Fruit fly (Drosophila melanogaster): ENCODE measurements around the gene E2f1.

E2f1 gene

DNA sequence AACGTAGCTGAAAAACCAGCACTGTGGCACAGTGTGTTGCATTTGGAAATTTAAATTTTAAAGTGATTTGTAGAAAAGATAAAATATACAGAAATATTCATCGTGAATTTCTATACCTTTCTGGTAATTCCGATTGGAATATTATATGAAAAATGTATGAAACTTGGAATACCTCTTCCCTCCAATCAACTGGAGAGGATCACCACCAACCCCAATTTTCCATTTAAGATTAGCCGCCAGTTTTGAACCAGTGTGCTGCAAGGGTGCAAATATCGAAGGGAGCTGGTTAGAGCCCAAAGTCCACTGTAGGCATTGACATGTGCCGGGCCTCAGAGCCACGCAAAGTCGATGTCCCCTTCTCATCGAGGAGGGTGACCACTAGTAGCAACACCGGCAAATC lies 17.5 kb downstream of the E2f1 start (continued):
- TF ChIP-seq CG9139 (GFP tag; optimal IDR thresholded peaks at IDR 0.05) (peak; percentile 1), esn (GFP tag; optimal IDR thresholded peaks at IDR 0.05) (peak; percentile 21), Hr39 (GFP tag; optimal IDR thresholded peaks at IDR 0.05) (peak; percentile 35), Lpt (GFP tag; optimal IDR thresholded peaks at IDR 0.05) (no peak), CG3919 (GFP tag; optimal IDR thresholded peaks at IDR 0.05) (peak; percentile 52), CG8319 (GFP tag; optimal IDR thresholded peaks at IDR 0.05) (no peak), Blimp-1 (GFP tag; optimal IDR thresholded peaks at IDR 0.05) (no peak), CG1621 (tag; optimal IDR thresholded peaks at IDR 0.05) (no peak), Eip93F (GFP tag; optimal IDR thresholded peaks at IDR 0.05) (no peak), CG8632 (GFP tag; optimal IDR thresholded peaks at IDR 0.05) (peak; percentile 31), svp (GFP tag) (peak; percentile 86), CG11294 (GFP tag; IDR thresholded peaks at IDR 0.05) (no peak), CG3032 (tag; optimal IDR thresholded peaks at IDR 0.05) (peak; percentile 44), Smox (GFP tag; optimal IDR thresholded peaks at IDR 0.05) (no peak), Eip78C (GFP tag) (peak; percentile 65), CG6276 (GFP tag; optimal IDR thresholded peaks at IDR 0.05) (no peak), acj6 (GFP tag; optimal IDR thresholded peaks at IDR 0.05) (peak; percentile 54), net (GFP tag; optimal IDR thresholded peaks at IDR 0.05) (peak; percentile 24), cyc (GFP tag; optimal IDR thresholded peaks at IDR 0.05) (no peak), Met (GFP tag; optimal IDR thresholded peaks at IDR 0.05) (peak; percentile 50), CG31627 (GFP tag; optimal IDR thresholded peaks at IDR 0.05) (peak; percentile 41), Sox102F (GFP tag; optimal IDR thresholded peaks at IDR 0.05) (no peak), CG8119 (GFP tag; IDR thresholded peaks at IDR 0.05) (0 out of 3 replicates have a peak, but pooled peaks have one; percentile 19), ss (GFP tag; optimal IDR thresholded peaks at IDR 0.05) (peak; percentile 45 to 50), topi (GFP tag; optimal IDR thresholded peaks at IDR 0.05) (peak; percentile 40), Eip75B (GFP tag; optimal IDR thresholded peaks at IDR 0.05) (peak; percentile 39), spab (GFP tag; optimal IDR thresholded peaks at IDR 0.05) (peak; percentile 43), fd59A (GFP tag; optimal IDR thresholded peaks at IDR 0.05) (peak; percentile 10), CG6792 (GFP tag; optimal IDR thresholded peaks at IDR 0.05) (peak; percentile 18), Sox14 (GFP tag; optimal IDR thresholded peaks at IDR 0.05) (peak; percentile 40), Ets21C (GFP tag; optimal IDR thresholded peaks at IDR 0.05) (no peak)

DNA sequence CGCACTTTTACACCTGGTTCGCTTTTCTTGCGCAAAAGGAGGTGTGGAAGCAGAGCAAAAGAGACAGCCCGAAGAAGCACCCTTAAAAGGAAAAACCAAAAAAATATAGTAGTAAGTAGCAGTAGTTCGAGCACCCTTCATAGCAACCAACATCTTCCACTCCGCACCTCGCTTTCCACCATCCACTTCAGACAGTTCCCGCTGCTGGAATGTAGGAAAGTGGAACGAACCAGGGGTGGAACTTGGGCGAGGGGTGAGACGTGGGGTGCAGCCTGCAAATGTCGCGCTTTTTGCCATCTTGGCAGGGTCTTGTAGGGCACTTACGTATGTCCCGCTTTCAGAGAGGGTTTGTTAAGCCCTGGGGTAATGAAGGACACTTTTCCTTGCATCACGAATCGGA lies 18.4 kb downstream of the E2f1 start:
- no peak for TF ChIP-seq CG3032 (tag; optimal IDR thresholded peaks at IDR 0.05)
- TF ChIP-seq Eip78C (GFP tag), result peak; percentile 50
- TF ChIP-seq CG6854 (GFP tag; optimal IDR thresholded peaks at IDR 0.05), result no peak
- 0 out of 3 replicates have a peak, but pooled peaks have one; percentile 24 for TF ChIP-seq CG6163 (GFP tag; IDR thresholded peaks at IDR 0.05)

DNA sequence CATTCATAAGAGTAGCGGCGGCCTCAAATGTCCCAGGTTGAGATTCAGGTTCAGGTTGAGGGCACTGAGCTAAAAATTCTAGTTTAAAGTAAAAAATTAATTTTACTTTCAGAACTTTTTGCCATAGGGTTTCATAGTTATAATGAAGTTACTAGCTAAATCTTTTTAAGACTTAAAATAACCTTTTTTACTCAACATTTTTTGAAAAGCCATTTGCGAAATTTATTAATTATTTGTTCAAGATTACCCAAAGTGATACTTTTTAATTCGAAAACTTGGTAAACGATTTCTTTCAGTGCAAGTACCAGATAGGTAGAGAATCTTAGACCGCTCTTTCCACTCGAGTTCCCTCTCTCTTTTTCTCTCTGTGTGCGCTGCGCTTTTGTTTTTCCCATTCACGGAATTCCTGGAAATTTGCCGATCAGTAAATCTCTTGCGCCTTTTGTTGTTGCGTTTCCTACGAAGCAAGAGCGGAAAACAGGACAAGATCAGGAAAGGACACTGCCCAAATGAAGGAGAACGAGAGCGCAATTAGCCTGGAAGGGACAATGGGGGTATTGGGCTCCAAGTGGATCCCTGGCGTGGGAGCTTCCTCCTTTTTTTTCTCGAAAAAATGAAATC lies 19.0 kb downstream of the E2f1 start:
- peak; percentile 93 for TF ChIP-seq CG3919 (GFP tag; optimal IDR thresholded peaks at IDR 0.05)
- TF ChIP-seq CG31627 (GFP tag; optimal IDR thresholded peaks at IDR 0.05), result peak; percentile 84
- peak; percentile 92 for TF ChIP-seq Ets96B (tag; optimal IDR thresholded peaks at IDR 0.05)
- peak; percentile 86 for TF ChIP-seq CG8632 (GFP tag; optimal IDR thresholded peaks at IDR 0.05)
- TF ChIP-seq CG7368 (GFP tag; optimal IDR thresholded peaks at IDR 0.05), result peak; percentile 79
- TF ChIP-seq CG3032 (tag; optimal IDR thresholded peaks at IDR 0.05), result peak; percentile 94
- TF ChIP-seq CG8319 (GFP tag; optimal IDR thresholded peaks at IDR 0.05), result peak; percentile 80
- no peak for TF ChIP-seq Hr38 (GFP tag; optimal IDR thresholded peaks at IDR 0.05)
- TF ChIP-seq CG11294 (GFP tag; IDR thresholded peaks at IDR 0.05), result no peak
- peak; percentile 56 for TF ChIP-seq CG6276 (GFP tag; optimal IDR thresholded peaks at IDR 0.05)
- TF ChIP-seq esn (GFP tag; optimal IDR thresholded peaks at IDR 0.05), result peak; percentile 92
- peak; percentile 91 for TF ChIP-seq Met (GFP tag; optimal IDR thresholded peaks at IDR 0.05)
- TF ChIP-seq pdm3 (GFP tag; optimal IDR thresholded peaks at IDR 0.05), result peak; percentile 88
- TF ChIP-seq CG9139 (GFP tag; optimal IDR thresholded peaks at IDR 0.05), result peak; percentile 88
- TF ChIP-seq Hr39 (GFP tag; optimal IDR thresholded peaks at IDR 0.05), result peak; percentile 79
- TF ChIP-seq Eip78C (GFP tag), result peak; percentile 99
- TF ChIP-seq lz (GFP tag; optimal IDR thresholded peaks at IDR 0.05), result peak; percentile 88
- TF ChIP-seq fd85E (GFP tag; optimal IDR thresholded peaks at IDR 0.05), result peak; percentile 54
- peak; percentile 89 for TF ChIP-seq acj6 (GFP tag; optimal IDR thresholded peaks at IDR 0.05)
- TF ChIP-seq Lpt (GFP tag; optimal IDR thresholded peaks at IDR 0.05), result peak; percentile 81
- TF ChIP-seq Smox (GFP tag; optimal IDR thresholded peaks at IDR 0.05), result peak; percentile 84
- peak; percentile 93 for TF ChIP-seq dsx (GFP tag; optimal IDR thresholded peaks at IDR 0.05; ENCODE audit: poor library complexity, severe bottlenecking)
- TF ChIP-seq CG32006 (GFP tag; optimal IDR thresholded peaks at IDR 0.05), result peak; percentile 78
- peak; percentile 75 for TF ChIP-seq CG15336 (GFP tag; IDR thresholded peaks at IDR 0.05)
- TF ChIP-seq Eip93F (GFP tag; optimal IDR thresholded peaks at IDR 0.05), result peak; percentile 40
- TF ChIP-seq CG6163 (GFP tag; IDR thresholded peaks at IDR 0.05), result peak; percentile 77; the same call in 2 of the 3 replicates
- peak; percentile 69 for TF ChIP-seq CG6854 (GFP tag; optimal IDR thresholded peaks at IDR 0.05)
- peak; percentile 89 for TF ChIP-seq fd59A (GFP tag; optimal IDR thresholded peaks at IDR 0.05)
- TF ChIP-seq CG11902 (GFP tag; optimal IDR thresholded peaks at IDR 0.05), result peak; percentile 79
- peak; percentile 66 for TF ChIP-seq Hr4 (GFP tag; optimal IDR thresholded peaks at IDR 0.05)
- TF ChIP-seq CG10631 (GFP tag; optimal IDR thresholded peaks at IDR 0.05), result peak; percentile 89

Data from whole organism, prepupa.